Fruit fly (Drosophila melanogaster) whole organism, larva: ENCODE measurements around the gene Rpt3R.

ENCODE experiments used
- noc ChIP-seq: fragments of 200-800 bp; sonication (Bioruptor generic); optimal IDR thresholded peaks from 3 replicates; lab custom pipeline; 2019; ENCODE audit warnings: missing biosample characterization, mild to moderate bottlenecking, missing genetic modification characterization, moderate library complexity

The Rpt3R gene

DNA sequence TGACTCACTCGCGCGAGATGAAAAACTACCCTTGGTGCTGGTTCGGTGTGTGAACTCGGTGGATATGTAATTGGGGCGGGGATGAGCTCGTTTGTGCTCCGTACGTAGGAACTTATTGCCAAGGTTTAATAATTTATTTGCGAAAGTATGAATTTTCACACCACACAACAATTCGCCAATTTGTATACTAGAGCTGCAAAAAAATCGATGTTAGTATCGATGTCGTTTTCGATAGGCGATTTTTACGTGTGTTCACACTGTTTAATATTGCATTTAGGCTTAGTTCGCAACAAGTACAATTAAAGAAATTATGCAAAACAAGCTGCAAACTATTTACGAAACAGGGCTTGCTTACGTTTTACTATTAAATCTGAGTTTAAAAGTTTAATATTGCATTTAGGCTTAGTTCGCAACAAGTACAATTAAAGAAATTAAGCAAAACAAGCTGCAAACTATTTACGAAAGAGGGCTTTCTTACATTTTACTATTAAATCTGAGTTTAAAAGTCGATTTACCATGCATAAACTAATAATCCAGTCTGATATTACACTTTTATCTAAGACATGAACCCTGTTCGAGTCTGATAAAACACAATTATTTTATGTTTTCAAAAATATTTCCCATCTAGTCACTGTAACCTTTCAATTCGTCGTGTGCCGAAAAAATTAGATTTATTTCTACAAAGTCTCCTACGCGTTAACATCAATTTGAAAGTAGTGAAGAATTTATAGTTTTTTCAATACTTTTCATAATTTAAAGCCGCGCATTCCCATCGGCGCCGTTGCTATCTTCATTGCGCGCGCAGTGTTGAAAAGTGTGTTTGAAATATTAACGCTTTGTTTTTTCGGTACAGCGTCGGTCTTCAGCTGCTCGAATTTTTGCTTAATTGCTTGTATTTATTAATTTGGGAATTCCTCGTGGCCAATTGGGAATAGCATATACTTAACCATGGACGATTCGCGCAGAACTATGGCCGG lies 6.9 kb upstream of the Rpt3R start, which contains the start of the genes Snap24 and CG8478:
Snap24 (minus strand) TSS at position 196 of the 977 bp plus-strand sequence.
CG8478 (plus strand) TSS at position 696 of the 977 bp plus-strand sequence.
- TF ChIP-seq noc (tag; lab: Kevin White, UChicago): no peak

DNA sequence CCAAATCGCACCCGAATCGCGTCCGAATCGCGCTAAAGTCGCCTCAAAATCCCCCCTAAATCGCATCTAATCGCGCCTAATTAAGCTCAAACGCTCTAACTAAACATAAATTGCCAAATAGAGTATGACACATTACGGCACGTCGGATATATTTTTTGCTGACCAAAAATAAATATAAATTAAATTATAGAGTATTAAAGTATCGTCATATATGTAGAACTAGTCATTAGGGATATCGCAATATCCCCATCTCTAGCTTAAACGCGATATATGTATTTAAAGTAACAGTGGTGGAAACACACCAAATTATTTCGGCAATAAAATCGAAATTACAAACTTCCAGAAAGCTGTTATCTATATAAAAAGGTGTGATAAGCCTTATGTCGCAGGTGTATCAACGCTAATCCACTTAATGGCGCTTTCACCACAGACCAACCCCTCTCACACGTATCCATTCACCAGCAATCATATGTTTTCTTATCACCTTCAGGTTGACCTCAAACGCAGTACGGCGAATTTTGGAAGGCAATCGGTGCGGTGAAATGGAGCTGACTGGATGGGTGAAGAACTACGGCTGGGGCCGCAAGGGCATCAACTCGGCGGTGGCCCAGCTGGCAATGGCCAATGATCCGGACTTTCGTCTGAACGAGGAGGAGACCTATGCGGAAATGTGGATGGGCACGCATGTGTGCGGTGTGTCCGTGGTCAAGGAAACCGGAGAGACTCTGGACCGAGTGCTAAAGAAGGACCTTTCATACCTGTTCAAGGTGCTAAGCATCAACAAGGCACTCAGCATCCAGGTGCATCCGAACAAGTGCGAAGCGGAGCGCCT lies 3.3 kb upstream of the Rpt3R start, which contains the start of gene Mpi:
Mpi (plus strand) TSS at position 263 of the 832 bp plus-strand sequence.
- TF ChIP-seq noc (tag; lab: Kevin White, UChicago): no peak

DNA sequence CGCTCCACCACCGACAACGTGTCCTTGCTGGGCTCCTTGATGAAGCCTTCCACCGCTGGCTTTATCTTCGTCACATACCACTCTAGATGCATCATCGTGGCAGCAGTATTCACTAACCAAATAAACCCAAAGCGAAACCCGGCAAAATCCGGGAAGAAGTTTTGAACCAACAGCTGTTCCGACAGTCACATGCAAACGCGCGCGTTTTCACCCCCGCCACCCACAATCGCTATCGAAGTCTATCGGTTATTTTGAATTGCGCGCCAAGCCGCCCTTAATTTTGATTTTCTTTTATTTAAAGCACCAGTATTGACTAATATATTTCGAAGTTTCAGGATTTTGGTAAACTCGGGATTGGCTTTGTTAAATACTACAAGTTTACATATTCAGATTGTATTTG lies 1.8 kb downstream of the Rpt3R start, which contains the start of gene Tti1:
Tti1 (minus strand) TSS at position 200 of the 400 bp plus-strand sequence.
- TF ChIP-seq noc (tag; lab: Kevin White, UChicago): no peak

DNA sequence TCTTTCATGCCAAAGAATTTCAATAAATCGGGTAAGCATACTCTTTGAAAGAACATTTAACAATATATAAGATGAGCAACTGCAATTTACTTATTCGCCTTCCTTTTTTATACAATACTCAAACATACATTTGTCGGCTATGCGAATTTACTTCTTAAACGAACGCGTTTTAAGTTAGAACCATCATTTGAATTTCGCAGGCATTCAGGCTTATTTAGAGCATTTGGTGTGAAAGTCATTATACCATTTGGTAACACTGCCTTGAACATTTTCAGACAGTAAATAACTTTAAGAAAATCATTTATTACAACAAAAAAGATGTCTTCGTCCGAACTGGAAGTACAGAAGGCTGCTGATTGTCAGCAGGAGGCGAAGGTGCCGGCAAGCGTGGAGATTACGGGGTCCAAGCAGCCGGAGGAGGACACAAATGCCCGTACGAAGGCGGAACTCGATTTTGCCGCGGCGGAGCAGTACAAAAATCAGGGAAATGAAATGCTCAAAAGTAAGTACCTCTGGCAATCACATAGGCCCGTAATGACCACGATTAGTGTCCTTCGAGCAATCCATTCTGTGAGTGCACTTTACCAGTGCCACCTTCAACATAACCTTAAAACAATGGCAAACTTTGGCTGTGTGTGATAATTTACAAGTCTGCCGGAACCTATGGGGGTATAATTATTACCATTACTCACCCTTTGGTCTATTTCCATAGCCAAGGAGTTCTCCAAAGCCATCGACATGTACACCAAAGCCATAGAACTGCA lies 8.2 kb downstream of the Rpt3R start:
- no peak for TF ChIP-seq noc (tag; lab: Kevin White, UChicago)

DNA sequence ATGACTTTTGCATAAGTTTGCCTTT lies 8.6 kb downstream of the Rpt3R start, which contains the start of gene PpD3:
PpD3 (plus strand) TSS at position 1 of the 25 bp plus-strand sequence.
- no peak for TF ChIP-seq noc (tag; lab: Kevin White, UChicago)

DNA sequence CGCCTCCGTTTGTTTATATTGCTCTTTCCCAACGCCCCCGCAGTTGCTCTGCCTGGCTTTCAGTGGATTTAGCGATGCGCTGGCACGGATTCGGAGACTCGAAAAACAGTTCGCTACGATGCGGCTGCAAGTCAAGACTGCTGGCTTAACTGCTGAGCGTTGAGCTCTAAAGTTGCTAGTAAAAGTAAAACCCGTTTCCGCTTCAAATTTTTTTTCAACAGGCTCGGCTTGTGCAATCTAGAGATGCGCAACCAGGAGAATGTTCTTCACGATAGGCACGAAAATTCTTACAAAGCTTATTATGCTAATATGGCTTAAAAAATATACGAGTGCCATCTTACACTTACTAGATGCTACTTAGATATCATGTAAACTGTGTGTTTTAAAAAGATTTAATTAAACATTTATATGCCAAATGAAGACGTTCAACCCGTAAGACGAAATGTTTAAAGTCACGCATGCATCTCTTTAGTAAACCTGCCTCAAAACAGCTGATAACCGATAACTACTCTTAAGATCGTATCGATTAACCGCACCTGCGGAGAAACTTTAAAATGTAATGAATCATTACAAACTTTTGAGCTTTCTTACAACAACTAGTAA lies 8.9 kb downstream of the Rpt3R start, which contains the start of gene CG12948:
CG12948 (minus strand) TSS at position 473 of the 603 bp plus-strand sequence.
- TF ChIP-seq noc (tag; lab: Kevin White, UChicago): no peak

DNA sequence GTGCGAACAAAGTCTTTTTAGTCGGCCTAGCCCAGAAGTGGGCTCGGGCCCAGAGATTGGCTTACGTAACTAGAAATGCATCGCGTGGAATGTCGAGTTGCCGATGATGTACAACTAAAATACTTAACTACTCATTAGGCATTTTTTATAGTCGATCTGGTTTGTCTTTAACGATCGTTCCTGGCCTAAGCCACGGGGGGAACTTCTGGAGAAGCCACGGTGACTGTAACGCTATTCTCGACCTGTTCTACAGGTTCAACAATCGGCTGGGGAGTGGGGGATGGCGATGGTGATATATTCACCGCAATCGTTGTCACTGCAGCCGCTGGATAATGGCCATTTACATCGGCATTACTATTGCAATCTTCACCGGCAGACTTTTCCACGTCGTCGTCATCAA lies 10.0 kb downstream of the Rpt3R start, which contains the start of gene CG34409:
CG34409 (minus strand) TSS at position 101 of the 400 bp plus-strand sequence.
- TF ChIP-seq noc (tag; lab: Kevin White, UChicago): no peak

DNA sequence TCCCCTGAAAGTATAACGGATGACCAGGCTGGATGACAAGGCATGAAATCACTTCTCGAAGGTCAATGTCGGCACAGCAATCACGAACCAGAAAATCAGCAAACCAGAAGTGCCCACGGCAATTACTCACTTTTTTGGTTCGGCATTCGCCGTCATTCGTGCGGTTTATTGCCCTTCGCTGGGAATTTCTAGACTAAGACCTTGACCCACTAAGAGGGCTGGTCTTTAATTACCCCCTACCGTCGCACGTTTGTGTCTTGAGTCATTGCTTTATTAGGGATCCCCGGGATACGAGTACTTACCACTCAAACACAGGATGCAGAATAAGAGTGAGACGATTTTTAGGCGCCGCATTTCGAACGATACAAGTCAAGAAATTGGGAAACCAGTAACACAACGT lies 10.9 kb downstream of the Rpt3R start:
- TF ChIP-seq noc (tag; lab: Kevin White, UChicago): no peak

DNA sequence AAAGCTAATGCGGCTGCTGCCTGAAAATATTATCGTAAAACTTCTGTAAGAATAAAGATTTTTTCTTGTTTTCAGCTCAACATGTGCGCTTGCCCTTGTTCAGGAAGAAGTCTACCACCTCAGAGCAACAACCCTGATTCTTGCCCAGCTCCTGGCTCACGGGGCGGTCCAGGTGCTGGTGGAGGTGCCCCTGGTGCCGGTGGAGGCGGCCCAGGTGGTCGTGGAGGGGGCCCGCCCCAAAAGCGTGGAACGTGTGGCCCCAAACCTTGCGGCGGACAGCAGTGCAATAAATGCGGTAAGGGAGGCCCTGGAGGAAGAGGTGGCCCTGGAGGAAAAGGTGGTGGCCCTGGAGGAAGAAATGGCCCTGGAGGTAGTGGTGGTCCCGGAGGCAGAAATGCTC lies 12.3 kb downstream of the Rpt3R start:
- TF ChIP-seq noc (tag; lab: Kevin White, UChicago): no peak

DNA sequence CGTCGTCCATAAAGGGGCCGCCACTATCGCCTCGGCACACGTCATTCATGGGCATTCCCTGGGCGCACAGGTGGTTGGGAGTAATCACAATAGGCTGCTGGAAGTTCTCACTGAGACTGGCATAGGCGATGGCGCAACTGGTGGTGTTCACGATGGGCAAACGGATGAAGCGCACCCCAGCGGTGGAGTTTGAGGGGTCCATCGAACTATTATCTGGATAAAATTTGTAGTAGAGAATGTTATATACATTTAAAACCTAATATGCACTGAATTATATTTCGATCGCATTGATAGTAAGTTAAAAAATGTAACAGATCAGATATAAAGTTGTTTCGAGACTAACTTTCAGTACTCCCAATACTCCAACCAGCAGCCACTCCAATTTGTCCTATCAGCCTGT lies 13.1 kb downstream of the Rpt3R start, which contains the start of gene CG31415:
CG31415 (plus strand) TSS at position 301 of the 400 bp plus-strand sequence.
- TF ChIP-seq noc (tag; lab: Kevin White, UChicago): no peak

DNA sequence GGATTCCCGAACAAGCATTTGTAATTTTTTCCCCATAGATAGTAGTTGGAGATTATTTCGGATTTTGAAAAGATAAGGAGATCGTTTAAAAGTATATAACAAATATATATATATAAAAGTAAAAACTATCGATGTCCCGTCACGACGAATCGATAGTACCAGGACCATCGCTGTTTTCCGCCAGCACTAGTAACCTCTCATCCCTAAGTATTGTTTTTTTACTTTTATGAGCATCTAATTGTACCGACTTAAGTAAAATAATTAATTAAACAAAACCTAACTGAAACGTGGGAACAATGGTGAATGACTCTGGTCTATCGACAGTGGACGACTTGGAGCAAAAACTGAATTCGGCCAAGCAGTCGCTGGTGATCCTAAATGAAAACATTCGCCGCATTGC lies 15.6 kb downstream of the Rpt3R start, which contains the start of gene Pnn:
Pnn (plus strand) TSS at position 187 of the 400 bp plus-strand sequence.
- no peak for TF ChIP-seq noc (tag; lab: Kevin White, UChicago)

DNA sequence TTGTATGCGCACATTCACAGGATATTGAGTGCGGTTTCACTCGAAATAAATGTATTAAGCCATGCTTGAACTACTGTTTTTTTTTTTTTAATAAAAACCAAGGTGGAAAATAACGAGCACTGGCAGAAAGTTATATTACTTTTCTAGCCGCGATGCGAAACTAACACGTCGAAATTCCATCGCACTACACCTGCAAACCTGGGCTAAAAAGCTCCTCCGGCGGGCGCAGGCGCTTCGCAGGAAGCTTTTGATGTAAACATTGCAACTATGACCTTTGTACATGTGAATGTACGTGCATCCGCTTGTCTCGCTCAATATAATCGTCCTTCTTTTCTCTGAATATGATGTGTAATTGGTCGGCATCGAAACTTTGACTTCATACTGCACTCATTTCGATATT lies 16.5 kb downstream of the Rpt3R start, which contains the start of gene side-VII:
side-VII (minus strand) TSS at position 187 of the 400 bp plus-strand sequence.
- no peak for TF ChIP-seq noc (tag; lab: Kevin White, UChicago)

DNA sequence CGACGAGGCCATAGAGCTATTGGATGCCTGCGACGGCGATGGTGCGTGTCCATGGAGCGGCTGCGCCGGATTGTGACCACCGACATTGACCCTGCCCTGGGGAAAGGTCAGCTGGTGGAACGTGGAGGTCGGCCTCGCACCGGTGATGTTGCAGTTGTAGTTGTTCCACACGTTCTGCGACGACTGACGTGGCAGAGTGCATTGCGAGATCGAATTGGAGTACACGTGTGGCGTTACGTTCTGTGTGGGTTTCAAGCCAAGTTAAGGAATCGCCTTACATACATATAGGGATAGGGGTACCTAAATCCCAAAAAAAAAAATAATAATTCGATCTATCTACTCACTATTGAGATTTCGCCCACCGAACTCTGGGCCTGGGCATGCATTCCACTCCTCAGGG lies 21.2 kb downstream of the Rpt3R start:
- TF ChIP-seq noc (tag; lab: Kevin White, UChicago): no peak

DNA sequence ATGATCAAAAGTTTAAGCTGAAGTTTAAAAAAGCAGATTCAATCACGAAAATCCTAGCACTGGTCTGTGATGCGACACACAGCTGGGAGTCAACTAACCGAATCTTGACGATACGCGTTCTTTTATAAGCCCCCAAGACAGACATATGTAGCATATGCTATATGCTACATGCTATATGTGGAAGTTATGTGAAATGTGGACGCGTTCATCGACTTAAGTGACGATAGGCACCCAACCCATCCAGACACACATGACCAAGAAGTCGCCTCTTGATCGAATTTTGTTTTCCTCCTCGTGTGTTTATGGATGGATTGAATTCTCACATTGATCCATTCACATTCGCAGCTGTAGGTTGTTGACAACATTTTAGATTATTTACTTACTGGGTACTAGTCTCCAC lies 23.2 kb downstream of the Rpt3R start, which contains the start of gene alphaTub85E:
alphaTub85E (minus strand) TSS at position 101 of the 400 bp plus-strand sequence.
- TF ChIP-seq noc (tag; lab: Kevin White, UChicago): no peak

DNA sequence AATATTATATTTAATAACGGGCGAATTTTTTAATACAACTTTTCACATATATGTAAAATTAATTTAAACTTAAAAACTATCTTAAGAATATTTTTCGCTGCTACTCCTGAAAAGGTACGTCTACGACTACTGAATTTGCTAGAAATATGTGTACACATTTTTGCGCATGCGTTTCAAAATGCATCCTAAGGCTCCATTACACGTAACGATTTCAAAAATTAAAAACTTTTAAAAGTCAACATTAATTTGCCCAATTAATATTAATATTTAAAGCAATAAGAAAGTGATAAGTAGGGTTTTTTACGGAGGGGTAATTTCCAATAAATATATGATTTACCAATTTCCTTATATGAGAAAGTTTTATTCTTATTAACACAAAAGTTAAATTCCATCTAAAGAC lies 25.5 kb downstream of the Rpt3R start, which contains the start of gene FoxP:
FoxP (minus strand) TSS at position 89 of the 400 bp plus-strand sequence.
- no peak for TF ChIP-seq noc (tag; lab: Kevin White, UChicago)
